Worm (Caenorhabditis elegans) whole organism, young adult: ENCODE results near the gene dhgd-1.

Source experiments
- C17E4.6 ChIP-seq: fragments of 200-800 bp; sonication (Bioruptor generic); IDR thresholded peaks from 2 replicates; pipeline ENCODE4 v1.3.6; 2022; ENCODE audit warnings: missing genetic modification reagents, missing genetic modification characterization, missing compliant biosample characterization
- D2030.7 ChIP-seq: fragments of 200-800 bp; sonication (Bioruptor generic); IDR thresholded peaks from 2 replicates; pipeline ENCODE4 v1.3.6; 2022; ENCODE audit warnings: missing genetic modification reagents, missing genetic modification characterization, missing compliant biosample characterization
- F10E7.11 ChIP-seq: sonication (generic microtip); optimal IDR thresholded peaks from 2 replicates; lab custom pipeline; 2017; ENCODE audit warnings: mild to moderate bottlenecking, missing genetic modification characterization, moderate library complexity, missing compliant biosample characterization
- F22D6.2 ChIP-seq: sonication (generic microtip); optimal IDR thresholded peaks from 2 replicates; lab custom pipeline; 2016; ENCODE audit warnings: mild to moderate bottlenecking, missing genetic modification characterization, missing compliant biosample characterization
- F23B12.7 ChIP-seq: sonication (generic microtip); optimal IDR thresholded peaks from 2 replicates; lab custom pipeline; 2017; ENCODE audit warnings: missing genetic modification characterization, mild to moderate bottlenecking, missing compliant biosample characterization, antibody characterized with exemption, moderate library complexity; ENCODE audit not compliant: insufficient read depth
- F52B5.7 ChIP-seq: sonication (generic microtip); optimal IDR thresholded peaks from 2 replicates; lab custom pipeline; 2016; ENCODE audit warnings: mild to moderate bottlenecking, missing genetic modification characterization, missing compliant biosample characterization
- F57A8.1 ChIP-seq: fragments of 200-800 bp; sonication (Bioruptor generic); optimal IDR thresholded peaks from 2 replicates; lab custom pipeline; 2018; ENCODE audit warnings: mild to moderate bottlenecking, missing genetic modification characterization, moderate library complexity, missing compliant biosample characterization
- F57C9.4 ChIP-seq: sonication (generic microtip); optimal IDR thresholded peaks from 2 replicates; lab custom pipeline; 2017; ENCODE audit warnings: mild to moderate bottlenecking, missing genetic modification characterization, missing compliant biosample characterization
- K12H6.12 ChIP-seq: fragments of 200-800 bp; sonication (Bioruptor generic); optimal IDR thresholded peaks from 2 replicates; lab custom pipeline; 2018; ENCODE audit warnings: mild to moderate bottlenecking, missing genetic modification characterization, missing compliant biosample characterization
- T07F8.4 ChIP-seq: sonication (generic microtip); optimal IDR thresholded peaks from 2 replicates; lab custom pipeline; 2016; ENCODE audit warnings: mild to moderate bottlenecking, missing genetic modification characterization, moderate library complexity, missing compliant biosample characterization
- Y67H2A.10 ChIP-seq: fragments of 200-800 bp; sonication (Bioruptor generic); conservative IDR thresholded peaks from 2 replicates; pipeline ENCODE4 v1.3.6; 2022; ENCODE audit warnings: missing genetic modification reagents, missing genetic modification characterization, missing compliant biosample characterization
- Y95B8A.8 ChIP-seq: fragments of 200-800 bp; sonication (Bioruptor generic); IDR thresholded peaks from 2 replicates; pipeline ENCODE4 v1.3.6; 2022; ENCODE audit warnings: missing genetic modification reagents, missing genetic modification characterization, missing compliant biosample characterization
- aptf-3 ChIP-seq: fragments of 200-800 bp; sonication (Bioruptor generic); IDR thresholded peaks from 2 replicates; pipeline ENCODE4 v1.3.6; 2022; ENCODE audit warnings: missing genetic modification characterization, missing compliant biosample characterization
- cebp-2 ChIP-seq: fragments of 200-800 bp; sonication (Bioruptor generic); IDR thresholded peaks from 2 replicates; pipeline ENCODE4 v1.3.6; 2022; ENCODE audit warnings: missing genetic modification characterization, missing compliant biosample characterization
- ceh-100 ChIP-seq: fragments of 200-800 bp; sonication (Bioruptor generic); IDR thresholded peaks from 2 replicates; pipeline ENCODE4 v1.3.6; 2022; ENCODE audit warnings: missing genetic modification reagents, missing genetic modification characterization, missing compliant biosample characterization
- ceh-40 ChIP-seq: fragments of 200-800 bp; sonication (Bioruptor generic); IDR thresholded peaks from 2 replicates; pipeline ENCODE4 v1.3.6; 2022; ENCODE audit warnings: missing genetic modification characterization, missing compliant biosample characterization
- chd-7 ChIP-seq: sonication (generic microtip); optimal IDR thresholded peaks from 2 replicates; lab custom pipeline; 2016; ENCODE audit warnings: mild to moderate bottlenecking, missing genetic modification characterization, moderate library complexity, missing compliant biosample characterization
- dox-1 ChIP-seq: fragments of 200-800 bp; sonication (Bioruptor generic); IDR thresholded peaks from 2 replicates; pipeline ENCODE4 v1.3.6; 2022; ENCODE audit warnings: missing genetic modification reagents, missing genetic modification characterization, missing compliant biosample characterization
- egrh-3 ChIP-seq: fragments of 200-800 bp; sonication (Bioruptor generic); IDR thresholded peaks from 2 replicates; pipeline ENCODE4 v1.3.6; 2022; ENCODE audit warnings: missing genetic modification reagents, missing genetic modification characterization, missing compliant biosample characterization
- ekl-4 ChIP-seq: fragments of 200-800 bp; sonication (Bioruptor generic); IDR thresholded peaks from 2 replicates; pipeline ENCODE4 v1.3.6; 2022; ENCODE audit warnings: missing genetic modification reagents, missing genetic modification characterization, missing compliant biosample characterization
- gei-17 ChIP-seq: fragments of 200-800 bp; sonication (Bioruptor generic); optimal IDR thresholded peaks from 2 replicates; lab custom pipeline; 2018; ENCODE audit warnings: mild to moderate bottlenecking, missing genetic modification characterization, missing compliant biosample characterization
- hlh-26 ChIP-seq: fragments of 200-800 bp; sonication (Bioruptor generic); conservative IDR thresholded peaks from 2 replicates; pipeline ENCODE4 v1.3.6; 2022; ENCODE audit warnings: missing genetic modification reagents, missing genetic modification characterization, missing compliant biosample characterization
- hmg-1.2 ChIP-seq: fragments of 200-800 bp; sonication (Bioruptor generic); IDR thresholded peaks from 2 replicates; pipeline ENCODE4 v1.3.6; 2022; ENCODE audit warnings: missing genetic modification reagents, missing genetic modification characterization, missing compliant biosample characterization
- hrde-1 ChIP-seq: sonication (generic microtip); optimal IDR thresholded peaks from 2 replicates; lab custom pipeline; 2016; ENCODE audit warnings: missing genetic modification characterization, mild to moderate bottlenecking, missing compliant biosample characterization, moderate library complexity, missing genotype, missing genetic modification reagents, borderline replicate concordance
- lag-1 ChIP-seq: fragments of 200-800 bp; sonication (Bioruptor generic); IDR thresholded peaks from 2 replicates; pipeline ENCODE4 v1.3.6; 2022; ENCODE audit warnings: missing genetic modification reagents, missing genetic modification characterization, missing compliant biosample characterization
- let-607 ChIP-seq, 2 experiments: fragments of 200-800 bp in 1 of 2; sonication (Bioruptor generic) in 1 of 2; sonication (generic microtip) in 1 of 2; optimal IDR thresholded peaks; 2 replicates each; lab custom pipeline; 2016 to 2018; ENCODE audit warnings: mild to moderate bottlenecking in 2 of 2, missing compliant biosample characterization in 2 of 2, missing genetic modification characterization in 2 of 2, moderate library complexity in 2 of 2, missing genotype in 1 of 2
- lin-35 ChIP-seq, 3 experiments: fragments of 150-350 bp in 2 of 3; sonication (generic microtip) in 1 of 3; optimal IDR thresholded peaks; 2 replicates each; lab custom pipeline; 2014 to 2018; ENCODE audit warnings: missing biosample characterization in 3 of 3, missing genetic modification characterization in 3 of 3, missing genetic modification reagents in 3 of 3
- lin-54 ChIP-seq: fragments of 200-800 bp; sonication (Bioruptor generic); optimal IDR thresholded peaks from 2 replicates; lab custom pipeline; 2018; ENCODE audit warnings: mild to moderate bottlenecking, missing genetic modification characterization, missing compliant biosample characterization
- lir-1 ChIP-seq: fragments of 200-800 bp; sonication (Bioruptor generic); conservative IDR thresholded peaks from 2 replicates; pipeline ENCODE4 v1.3.6; 2022; ENCODE audit warnings: missing genetic modification reagents, missing genetic modification characterization, missing compliant biosample characterization
- lsl-1 ChIP-seq: fragments of 200-800 bp; sonication (Bioruptor generic); optimal IDR thresholded peaks from 2 replicates; lab custom pipeline; 2018; ENCODE audit warnings: mild to moderate bottlenecking, missing genetic modification characterization, moderate library complexity, missing compliant biosample characterization
- madf-10 ChIP-seq: sonication (generic microtip); optimal IDR thresholded peaks from 2 replicates; lab custom pipeline; 2016; ENCODE audit warnings: mild to moderate bottlenecking, missing genetic modification characterization, missing compliant biosample characterization
- mcd-1 ChIP-seq: fragments of 200-800 bp; sonication (Bioruptor generic); IDR thresholded peaks from 2 replicates; pipeline ENCODE4 v1.3.6; 2022; ENCODE audit warnings: missing genetic modification reagents, missing genetic modification characterization, missing compliant biosample characterization
- nfya-2 ChIP-seq: fragments of 200-800 bp; sonication (Bioruptor generic); IDR thresholded peaks from 2 replicates; pipeline ENCODE4 v1.3.6; 2022; ENCODE audit warnings: missing genetic modification reagents, missing genetic modification characterization, missing compliant biosample characterization
- nfyb-1 ChIP-seq: fragments of 200-800 bp; sonication (Bioruptor generic); IDR thresholded peaks from 2 replicates; pipeline ENCODE4 v1.3.6; 2022; ENCODE audit warnings: missing genetic modification reagents, missing genetic modification characterization, missing compliant biosample characterization
- nhr-27 ChIP-seq: fragments of 200-800 bp; sonication (Bioruptor generic); optimal IDR thresholded peaks from 2 replicates; lab custom pipeline; 2018; ENCODE audit warnings: mild to moderate bottlenecking, missing genetic modification characterization, moderate library complexity, missing compliant biosample characterization
- nhr-80 ChIP-seq: sonication (generic microtip); optimal IDR thresholded peaks from 2 replicates; lab custom pipeline; 2016; ENCODE audit warnings: missing genetic modification characterization, missing compliant biosample characterization
- pha-4 ChIP-seq: fragments of 150-350 bp; sonication (generic microtip); optimal IDR thresholded peaks from 2 replicates; lab custom pipeline; 2014; ENCODE audit warnings: missing biosample characterization, missing genetic modification reagents, missing genetic modification characterization
- rcor-1 ChIP-seq: fragments of 200-800 bp; sonication (Bioruptor generic); IDR thresholded peaks from 2 replicates; pipeline ENCODE4 v1.3.6; 2022; ENCODE audit warnings: missing genetic modification reagents, missing genetic modification characterization, missing compliant biosample characterization
- rpc-1 ChIP-seq, 2 experiments: fragments of 150-350 bp in 1 of 2; sonication (generic microtip) in 1 of 2; optimal IDR thresholded peaks; 2 replicates each; lab custom pipeline; 2014 to 2018; ENCODE audit warnings: missing biosample characterization in 1 of 2, missing genetic modification characterization in 1 of 2, missing genetic modification reagents in 1 of 2, missing genotype in 1 of 2
- sdz-38 ChIP-seq: sonication (generic microtip); optimal IDR thresholded peaks from 2 replicates; lab custom pipeline; 2016; ENCODE audit warnings: missing genotype, missing genetic modification characterization, missing compliant biosample characterization
- snpc-4 ChIP-seq, 5 experiments: fragments of 150-350 bp in 1 of 5; sonication (generic microtip) in 4 of 5; optimal IDR thresholded peaks; 2 replicates each; lab custom pipeline; 2014 to 2018; ENCODE audit warnings: missing genetic modification characterization in 5 of 5, missing biosample characterization in 3 of 5, antibody characterized with exemption in 2 of 5, mild to moderate bottlenecking in 2 of 5, missing compliant biosample characterization in 2 of 5, missing genotype in 2 of 5, moderate library complexity in 2 of 5, missing genetic modification reagents in 1 of 5
- somi-1 ChIP-seq: fragments of 200-800 bp; sonication (Bioruptor generic); optimal IDR thresholded peaks from 2 replicates; lab custom pipeline; 2018; ENCODE audit warnings: mild to moderate bottlenecking, missing genetic modification characterization, missing compliant biosample characterization
- tbx-9 ChIP-seq: sonication (generic microtip); optimal IDR thresholded peaks from 2 replicates; lab custom pipeline; 2016; ENCODE audit warnings: borderline replicate concordance, missing genetic modification characterization, inconsistent platforms, missing compliant biosample characterization
- ztf-22 ChIP-seq: fragments of 200-800 bp; sonication (Bioruptor generic); optimal IDR thresholded peaks from 2 replicates; lab custom pipeline; 2018; ENCODE audit warnings: mild to moderate bottlenecking, missing genetic modification characterization, moderate library complexity, missing compliant biosample characterization
- ztf-28 ChIP-seq: fragments of 200-800 bp; sonication (Bioruptor generic); IDR thresholded peaks from 2 replicates; pipeline ENCODE4 v1.3.6; 2022; ENCODE audit warnings: missing genetic modification reagents, missing genetic modification characterization, missing compliant biosample characterization
- ztf-3 ChIP-seq: fragments of 200-800 bp; sonication (Bioruptor generic); optimal IDR thresholded peaks from 2 replicates; lab custom pipeline; 2018; ENCODE audit warnings: mild to moderate bottlenecking, missing genetic modification characterization, missing compliant biosample characterization
- ztf-6 ChIP-seq: fragments of 200-800 bp; sonication (Bioruptor generic); IDR thresholded peaks from 2 replicates; pipeline ENCODE4 v1.3.6; 2022; ENCODE audit warnings: missing genetic modification reagents, missing genetic modification characterization, missing compliant biosample characterization

The dhgd-1 gene

ce11 chrII:11547254-11547687 lies 4.6 kb downstream of the dhgd-1 start, which contains the start of gene F54D5.7:
TSS of gene F54D5.7 (plus strand) at chrII:11547517.
- no peak for TF ChIP-seq nfya-2 (GFP tag; lab: Robert Waterston, UW)
- TF ChIP-seq let-607 (tag; optimal IDR thresholded peaks at IDR 0.05; lab: Kevin White, UChicago) = peak in 1 of 2 experiments; percentile 26
- TF ChIP-seq lin-35 (GFP tag; optimal IDR thresholded peaks at IDR 0.05; lab: Kevin White, UChicago) = peak in 1 of 3 experiments; percentile 42
- TF ChIP-seq lag-1 (GFP tag; lab: Robert Waterston, UW) = no peak
- TF ChIP-seq ekl-4 = peak; percentile 39; the same call in 1 of the 2 replicates
- TF ChIP-seq sdz-38 (tag; lab: Kevin White, UChicago) = no peak
- TF ChIP-seq hrde-1 (tag; lab: Kevin White, UChicago) = no peak
- TF ChIP-seq F22D6.2 = peak; percentile 11
- no peak for TF ChIP-seq tbx-9 (tag; lab: Kevin White, UChicago)
- TF ChIP-seq Y67H2A.10 = no peak
- no peak for TF ChIP-seq ztf-22 (GFP tag; lab: Kevin White, UChicago)
- no peak for TF ChIP-seq ztf-6 (GFP tag; lab: Robert Waterston, UW)
- TF ChIP-seq chd-7 (tag; lab: Kevin White, UChicago) = peak; percentile 74
- TF ChIP-seq lsl-1 (GFP tag; lab: Kevin White, UChicago) = peak; percentile 40
- TF ChIP-seq F52B5.7 = peak; percentile 25
- no peak for TF ChIP-seq hlh-26 (GFP tag; lab: Robert Waterston, UW)
- no peak for TF ChIP-seq nhr-27 (tag; lab: Kevin White, UChicago)
- 0 out of 2 replicates have a peak, but pooled peaks have one; percentile 15 for TF ChIP-seq egrh-3 (GFP tag; lab: Robert Waterston, UW)
- peak; percentile 84; the same call in 1 of the 2 replicates for TF ChIP-seq nfyb-1 (GFP tag; lab: Robert Waterston, UW)
- peak; percentile 35 for TF ChIP-seq F23B12.7 (tag; lab: Kevin White, UChicago)
- peak; percentile 61; the same call in 1 of the 2 replicates for TF ChIP-seq dox-1 (GFP tag; lab: Robert Waterston, UW)
- no peak for TF ChIP-seq Y95B8A.8
- no peak for TF ChIP-seq snpc-4 (GFP tag; optimal IDR thresholded peaks at IDR 0.05; lab: Kevin White, UChicago)
- TF ChIP-seq snpc-4 (tag; optimal IDR thresholded peaks at IDR 0.05; lab: Kevin White, UChicago) = peak in 3 of 4 experiments; percentile 25 to 64 (median 51)
- TF ChIP-seq pha-4 (tag; lab: Kevin White, UChicago) = no peak
- peak; percentile 42 for TF ChIP-seq K12H6.12
- 0 out of 2 replicates have a peak, but pooled peaks have one; percentile 21 for TF ChIP-seq ceh-40 (GFP tag; lab: Robert Waterston, UW)
- TF ChIP-seq madf-10 (tag; lab: Kevin White, UChicago) = peak; percentile 74
- peak; percentile 49 for TF ChIP-seq gei-17
- no peak for TF ChIP-seq F57C9.4 (tag; lab: Kevin White, UChicago)
- TF ChIP-seq C17E4.6 (GFP tag; lab: Robert Waterston, UW) = no peak
- TF ChIP-seq F10E7.11 (tag; lab: Kevin White, UChicago) = peak; percentile 39
- TF ChIP-seq mcd-1 = peak; percentile 75
- peak; percentile 22 for TF ChIP-seq T07F8.4 (tag; lab: Kevin White, UChicago)
- TF ChIP-seq hmg-1.2 (GFP tag; lab: Robert Waterston, UW) = peak; percentile 33; the same call in 1 of the 2 replicates
- TF ChIP-seq ztf-28 (GFP tag; lab: Robert Waterston, UW) = no peak
- peak; percentile 2 for TF ChIP-seq ztf-3 (GFP tag; lab: Kevin White, UChicago)
- no peak; the same call in 1 of the 2 replicates for TF ChIP-seq lir-1 (GFP tag; lab: Robert Waterston, UW)
- peak; percentile 74 for TF ChIP-seq rcor-1 (GFP tag; lab: Robert Waterston, UW)
- TF ChIP-seq cebp-2 (GFP tag; lab: Robert Waterston, UW) = peak; percentile 85
- TF ChIP-seq ceh-100 (GFP tag; lab: Robert Waterston, UW) = peak; percentile 49
- no peak for TF ChIP-seq D2030.7
- no peak for TF ChIP-seq aptf-3
- no peak for TF ChIP-seq somi-1 (GFP tag; lab: Kevin White, UChicago)
- TF ChIP-seq lin-54 = peak; percentile 76
- TF ChIP-seq F57A8.1 (GFP tag; lab: Kevin White, UChicago) = no peak
- peak; percentile 57 for TF ChIP-seq nhr-80 (tag; lab: Kevin White, UChicago)
- no peak for TF ChIP-seq rpc-1 (optimal IDR thresholded peaks at IDR 0.05; lab: Kevin White, UChicago)
- no peak for TF ChIP-seq rpc-1 (tag; optimal IDR thresholded peaks at IDR 0.05; lab: Kevin White, UChicago)
